Worm (Caenorhabditis elegans) whole organism, late embryonic: ENCODE measurements around the gene taf-7.2.

Source experiments
- C08G9.2 ChIP-seq: sonication (generic microtip); optimal IDR thresholded peaks from 2 replicates; lab custom pipeline; 2016; ENCODE audit warnings: mild to moderate bottlenecking, missing genetic modification characterization, moderate library complexity, missing compliant biosample characterization
- C38D4.7 ChIP-seq: fragments of 200-800 bp; sonication (Bioruptor generic); optimal IDR thresholded peaks from 2 replicates; lab custom pipeline; 2018; ENCODE audit warnings: mild to moderate bottlenecking, missing genetic modification characterization, moderate library complexity, missing compliant biosample characterization
- F13H6.1 ChIP-seq: sonication (generic microtip); optimal IDR thresholded peaks from 2 replicates; lab custom pipeline; 2016; ENCODE audit warnings: missing genetic modification characterization, missing compliant biosample characterization
- ceh-2 ChIP-seq: sonication (generic microtip); optimal IDR thresholded peaks from 2 replicates; lab custom pipeline; 2016; ENCODE audit warnings: missing genotype, missing genetic modification characterization, missing compliant biosample characterization
- ceh-22 ChIP-seq: sonication (generic microtip); optimal IDR thresholded peaks from 2 replicates; lab custom pipeline; 2017; ENCODE audit warnings: missing biosample characterization, missing genetic modification characterization
- ceh-30 ChIP-seq: fragments of 150-350 bp; optimal IDR thresholded peaks from 2 replicates; lab custom pipeline; 2014; ENCODE audit warnings: missing biosample characterization, missing genetic modification characterization
- ceh-31 ChIP-seq: sonication (generic microtip); optimal IDR thresholded peaks from 2 replicates; lab custom pipeline; 2016; ENCODE audit warnings: missing genetic modification characterization, missing compliant biosample characterization
- ceh-34 ChIP-seq: sonication (generic microtip); optimal IDR thresholded peaks from 2 replicates; lab custom pipeline; 2016; ENCODE audit warnings: mild to moderate bottlenecking, missing genetic modification characterization, missing compliant biosample characterization
- ceh-45 ChIP-seq: fragments of 200-800 bp; sonication (Bioruptor generic); IDR thresholded peaks from 2 replicates; pipeline ENCODE4 v1.3.6; 2022; ENCODE audit warnings: missing genetic modification reagents, missing genetic modification characterization, missing compliant biosample characterization
- dve-1 ChIP-seq: sonication (generic microtip); optimal IDR thresholded peaks from 2 replicates; lab custom pipeline; 2017; ENCODE audit warnings: antibody characterized with exemption, mild to moderate bottlenecking, missing genetic modification characterization, missing compliant biosample characterization
- elt-2 ChIP-seq: sonication (generic microtip); optimal IDR thresholded peaks from 2 replicates; lab custom pipeline; 2016; ENCODE audit warnings: missing genetic modification reagents, missing genetic modification characterization, missing compliant biosample characterization
- ets-4 ChIP-seq: sonication (generic microtip); optimal IDR thresholded peaks from 2 replicates; lab custom pipeline; 2016; ENCODE audit warnings: missing genetic modification characterization, missing compliant biosample characterization
- fax-1 ChIP-seq: sonication (generic microtip); optimal IDR thresholded peaks from 2 replicates; lab custom pipeline; 2016; ENCODE audit warnings: missing genotype, missing genetic modification characterization, missing compliant biosample characterization
- fkh-10 ChIP-seq: fragments of 150-350 bp; optimal IDR thresholded peaks from 2 replicates; lab custom pipeline; 2014; ENCODE audit warnings: missing biosample characterization, missing genetic modification reagents, missing genetic modification characterization
- fkh-6 ChIP-seq: sonication (generic microtip); optimal IDR thresholded peaks from 2 replicates; lab custom pipeline; 2016; ENCODE audit warnings: missing genetic modification characterization, missing compliant biosample characterization
- hlh-30 ChIP-seq: sonication (generic microtip); optimal IDR thresholded peaks from 2 replicates; lab custom pipeline; 2017; ENCODE audit warnings: antibody characterized with exemption, missing genetic modification characterization, missing compliant biosample characterization; ENCODE audit not compliant: insufficient read depth
- hlh-8 ChIP-seq: sonication (generic microtip); optimal IDR thresholded peaks from 2 replicates; lab custom pipeline; 2016; ENCODE audit warnings: missing genotype, missing genetic modification characterization, missing compliant biosample characterization
- lim-6 ChIP-seq: sonication (generic microtip); optimal IDR thresholded peaks from 2 replicates; lab custom pipeline; 2016; ENCODE audit warnings: missing genetic modification characterization, missing compliant biosample characterization
- madf-2 ChIP-seq: sonication (generic microtip); optimal IDR thresholded peaks from 2 replicates; lab custom pipeline; 2017; ENCODE audit warnings: missing genetic modification characterization, missing compliant biosample characterization
- mec-3 ChIP-seq: sonication (generic microtip); optimal IDR thresholded peaks from 2 replicates; lab custom pipeline; 2016; ENCODE audit warnings: borderline replicate concordance, missing genetic modification characterization, missing compliant biosample characterization
- nfya-1 ChIP-seq: sonication (generic microtip); optimal IDR thresholded peaks from 2 replicates; lab custom pipeline; 2017; ENCODE audit warnings: missing genetic modification characterization, mild to moderate bottlenecking, missing compliant biosample characterization, antibody characterized with exemption, moderate library complexity
- nhr-11 ChIP-seq: fragments of 150-350 bp; optimal IDR thresholded peaks from 2 replicates; lab custom pipeline; 2014; ENCODE audit warnings: missing biosample characterization, missing genetic modification characterization
- odd-2 ChIP-seq: sonication (generic microtip); optimal IDR thresholded peaks from 2 replicates; lab custom pipeline; 2017; ENCODE audit warnings: antibody characterized with exemption, mild to moderate bottlenecking, missing genetic modification characterization, missing compliant biosample characterization
- pat-9 ChIP-seq: fragments of 200-800 bp; sonication (Bioruptor generic); optimal IDR thresholded peaks from 2 replicates; lab custom pipeline; 2018; ENCODE audit warnings: mild to moderate bottlenecking, missing genetic modification characterization, moderate library complexity, missing compliant biosample characterization
- pqm-1 ChIP-seq: sonication (generic microtip); optimal IDR thresholded peaks from 2 replicates; lab custom pipeline; 2016; ENCODE audit warnings: missing genetic modification characterization, missing compliant biosample characterization
- ref-2 ChIP-seq: sonication (generic microtip); optimal IDR thresholded peaks from 2 replicates; lab custom pipeline; 2016; ENCODE audit warnings: missing genetic modification characterization, missing compliant biosample characterization
- rnt-1 ChIP-seq: sonication (generic microtip); optimal IDR thresholded peaks from 2 replicates; lab custom pipeline; 2016; ENCODE audit warnings: missing genetic modification characterization, missing compliant biosample characterization
- sdc-2 ChIP-seq: sonication (generic microtip); optimal IDR thresholded peaks from 2 replicates; lab custom pipeline; 2016; ENCODE audit warnings: missing genotype, missing genetic modification characterization, missing compliant biosample characterization
- sox-2 ChIP-seq: fragments of 200-800 bp; sonication (Bioruptor generic); IDR thresholded peaks from 2 replicates; pipeline ENCODE4 v1.3.6; 2022; ENCODE audit warnings: missing genetic modification reagents, missing genetic modification characterization, missing compliant biosample characterization
- tbx-2 ChIP-seq: sonication (generic microtip); optimal IDR thresholded peaks from 2 replicates; lab custom pipeline; 2016; ENCODE audit warnings: missing genetic modification characterization, missing compliant biosample characterization
- tbx-7 ChIP-seq: sonication (generic microtip); optimal IDR thresholded peaks from 2 replicates; lab custom pipeline; 2016; ENCODE audit warnings: missing genotype, missing genetic modification characterization, missing compliant biosample characterization
- ttx-3 ChIP-seq: sonication (generic microtip); optimal IDR thresholded peaks from 2 replicates; lab custom pipeline; 2016; ENCODE audit warnings: missing genetic modification reagents, missing genetic modification characterization, missing compliant biosample characterization
- unc-3 ChIP-seq, 2 experiments: fragments of 200-800 bp in 1 of 2; sonication (Bioruptor generic) in 1 of 2; sonication (generic microtip) in 1 of 2; conservative IDR thresholded peaks in 1 of 2; optimal IDR thresholded peaks in 1 of 2; 2 replicates each; pipeline versions ENCODE4 v1.3.6 to Lab custom; 2016 to 2022; ENCODE audit warnings: missing compliant biosample characterization in 2 of 2, missing genetic modification characterization in 2 of 2, missing genetic modification reagents in 1 of 2
- unc-86 ChIP-seq: sonication (generic microtip); optimal IDR thresholded peaks from 2 replicates; lab custom pipeline; 2016; ENCODE audit warnings: missing genetic modification characterization, missing compliant biosample characterization
- zip-5 ChIP-seq: sonication (generic microtip); optimal IDR thresholded peaks from 2 replicates; lab custom pipeline; 2016; ENCODE audit warnings: missing genetic modification characterization, missing compliant biosample characterization
- ztf-16 ChIP-seq: sonication (generic microtip); optimal IDR thresholded peaks from 2 replicates; lab custom pipeline; 2017; ENCODE audit warnings: missing genetic modification characterization, missing compliant biosample characterization

The taf-7.2 gene

DNA sequence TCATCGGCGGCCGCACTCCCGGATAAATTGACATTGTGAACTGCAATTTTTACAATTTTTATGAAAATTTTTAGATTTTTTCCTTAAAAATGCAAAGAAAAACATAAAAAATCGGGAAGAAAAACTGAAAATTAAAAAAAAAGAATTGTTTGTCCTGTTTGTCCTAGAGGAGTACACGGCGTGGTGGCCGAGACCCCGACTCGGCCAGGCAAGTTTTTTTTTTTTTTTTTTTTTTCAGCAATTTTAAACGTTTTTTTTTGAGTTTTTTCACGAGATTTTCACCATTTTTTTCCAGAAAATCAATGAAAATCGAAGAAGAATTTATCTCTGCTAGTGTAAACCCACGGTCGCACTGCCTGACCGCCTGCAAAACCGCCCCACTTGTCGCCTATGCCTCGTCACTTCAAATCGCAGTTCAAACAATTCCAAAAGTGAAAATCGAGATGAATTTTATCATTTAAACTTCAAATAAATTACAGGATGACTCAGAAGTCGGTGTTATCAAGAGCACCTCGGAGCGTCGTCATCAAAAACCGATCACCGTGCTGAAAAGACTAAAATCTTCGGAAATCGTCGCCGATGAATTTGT is at the start of gene taf-7.2, which contains the start of gene elpc-2:
Gene taf-7.2, minus strand, starts transcription at position 42 of the 589 bp plus-strand sequence.
Gene elpc-2, plus strand, starts transcription at position 296 of the 589 bp plus-strand sequence.
- TF ChIP-seq unc-86 (tag; lab: Kevin White, UChicago) (peak; percentile 6), madf-2 (tag; lab: Kevin White, UChicago) (no peak), unc-3 (GFP tag; conservative IDR thresholded peaks at IDR 0.05; lab: Robert Waterston, UW) (no peak), unc-3 (tag; optimal IDR thresholded peaks at IDR 0.05; lab: Kevin White, UChicago) (no peak), ceh-45 (GFP tag; lab: Robert Waterston, UW) (no peak), ets-4 (peak; percentile 82), ref-2 (tag; lab: Kevin White, UChicago) (no peak), rnt-1 (tag; lab: Kevin White, UChicago) (peak; percentile 22), tbx-2 (tag; lab: Kevin White, UChicago) (peak; percentile 82), nhr-11 (tag; lab: Kevin White, UChicago) (no peak), tbx-7 (tag; lab: Kevin White, UChicago) (peak; percentile 83), mec-3 (tag; lab: Kevin White, UChicago) (peak; percentile 54), elt-2 (peak; percentile 45), ceh-34 (tag; lab: Kevin White, UChicago) (peak; percentile 35), fax-1 (peak; percentile 49), zip-5 (tag; lab: Kevin White, UChicago) (peak; percentile 67), fkh-10 (no peak), ztf-16 (tag; lab: Kevin White, UChicago) (peak; percentile 39), ceh-31 (tag; lab: Kevin White, UChicago) (peak; percentile 90), lim-6 (peak; percentile 66), pqm-1 (no peak), hlh-8 (tag; lab: Kevin White, UChicago) (peak; percentile 21), C08G9.2 (tag; lab: Kevin White, UChicago) (peak; percentile 90), ceh-2 (peak; percentile 72)
- TF ChIP-seq, all 69 proteins: peak for 16

- TF ChIP-seq hlh-8 (tag; lab: Kevin White, UChicago) = no peak
- TF ChIP-seq ceh-22 (tag; lab: Kevin White, UChicago) = no peak
- TF ChIP-seq F13H6.1 (tag; lab: Kevin White, UChicago) = no peak
- no peak for TF ChIP-seq C38D4.7 (GFP tag; lab: Kevin White, UChicago)
- no peak for TF ChIP-seq fkh-10
- TF ChIP-seq mec-3 (tag; lab: Kevin White, UChicago) = no peak
- no peak for TF ChIP-seq hlh-30
These were observed 41.0 kb upstream of the taf-7.2 start, which contains the start of gene ssl-1 for ce11 chrIII:12714266-12714665. ssl-1 (plus strand) TSS chrIII:12714566.

DNA sequence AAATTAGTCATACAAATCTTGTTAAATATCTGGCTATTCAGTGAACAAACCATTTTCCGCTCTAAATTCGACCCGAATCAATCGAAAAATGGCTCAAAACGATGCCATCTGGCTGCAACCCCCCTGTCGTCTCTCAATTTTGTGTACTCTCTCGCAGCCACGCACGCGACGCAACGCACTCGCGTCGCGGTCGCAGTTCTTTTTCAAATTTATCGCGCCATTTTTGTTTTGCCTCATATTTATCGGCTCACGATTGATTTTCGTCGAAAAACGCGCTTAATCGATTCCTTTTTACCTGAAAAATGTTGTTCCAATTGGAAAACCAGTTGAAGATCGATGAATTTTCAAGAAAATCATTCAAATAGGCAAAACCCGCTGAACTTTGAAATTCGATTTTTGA is 40.6 kb upstream of the taf-7.2 start:
- no peak for TF ChIP-seq madf-2 (tag; lab: Kevin White, UChicago)
- no peak for TF ChIP-seq ceh-30
- TF ChIP-seq unc-3 (GFP tag; conservative IDR thresholded peaks at IDR 0.05; lab: Robert Waterston, UW) = no peak
- no peak for TF ChIP-seq unc-3 (tag; optimal IDR thresholded peaks at IDR 0.05; lab: Kevin White, UChicago)
- no peak for TF ChIP-seq pat-9 (tag; lab: Kevin White, UChicago)
- TF ChIP-seq elt-2 = peak; percentile 35
- TF ChIP-seq nfya-1 = peak; percentile 69
- no peak for TF ChIP-seq sdc-2 (tag; lab: Kevin White, UChicago)
- TF ChIP-seq fkh-6 (tag; lab: Kevin White, UChicago) = no peak
- TF ChIP-seq, all 69 proteins: peak for 2

DNA sequence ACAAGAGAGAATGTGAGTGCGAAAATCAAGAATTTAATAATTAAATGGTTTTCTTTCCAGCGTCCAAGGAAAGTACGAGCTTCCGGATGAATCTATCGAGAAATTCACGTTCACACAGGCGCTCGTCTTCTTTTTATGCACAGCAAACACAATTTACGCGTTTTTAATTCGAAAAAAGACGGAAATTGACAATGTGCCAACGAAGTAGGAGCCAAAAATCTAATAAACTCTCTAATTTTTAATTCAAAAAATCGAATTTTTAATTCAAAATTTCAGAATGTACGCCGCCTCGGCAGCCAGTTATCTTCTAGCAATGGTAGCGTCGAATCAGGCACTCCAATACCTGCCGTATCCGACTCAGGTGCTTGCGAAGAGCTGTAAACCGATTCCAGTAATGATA is 38.5 kb upstream of the taf-7.2 start:
- no peak for TF ChIP-seq sox-2
- no peak for TF ChIP-seq ceh-30
- no peak for TF ChIP-seq dve-1 (tag; lab: Kevin White, UChicago)
- TF ChIP-seq lim-6 = no peak
- TF ChIP-seq odd-2 (tag; lab: Kevin White, UChicago) = no peak
- no peak for TF ChIP-seq sdc-2 (tag; lab: Kevin White, UChicago)
- no peak for TF ChIP-seq ttx-3 (tag; lab: Kevin White, UChicago)
